Worm (Caenorhabditis elegans) whole organism, L2 larva: Measurements from ENCODE around the gene ckb-3.

Experiments used
- lin-39 ChIP-seq: fragments of 150-350 bp; optimal IDR thresholded peaks from 2 replicates; lab custom pipeline; 2014; ENCODE audit warnings: missing biosample characterization, missing genetic modification reagents, missing genetic modification characterization
- nhr-11 ChIP-seq: fragments of 150-350 bp; optimal IDR thresholded peaks from 2 replicates; lab custom pipeline; 2014; ENCODE audit warnings: missing biosample characterization, missing genetic modification characterization
- nhr-77 ChIP-seq: fragments of 150-350 bp; optimal IDR thresholded peaks from 2 replicates; lab custom pipeline; 2014; ENCODE audit warnings: missing biosample characterization, missing genetic modification characterization
- ztf-1 ChIP-seq: fragments of 200-800 bp; sonication (Bioruptor generic); conservative IDR thresholded peaks from 2 replicates; pipeline ENCODE4 v1.3.6; 2022; ENCODE audit warnings: missing genetic modification characterization, missing compliant biosample characterization

ce11 chrIII:4412108-4413009 is 41.7 kb downstream of the ckb-3 start:
- TF ChIP-seq ztf-1 (GFP tag; lab: Robert Waterston, UW) (no peak), lin-39 (no peak), nhr-11 (no peak), nhr-77 (tag; lab: Kevin White, UChicago) (no peak)
